Worm (Caenorhabditis elegans): ENCODE measurements around the gene H12C20.7.
A peak's percentile ranks its signal among the peaks of the same experiment; 100 is the strongest.

Gene H12C20.7

DNA sequence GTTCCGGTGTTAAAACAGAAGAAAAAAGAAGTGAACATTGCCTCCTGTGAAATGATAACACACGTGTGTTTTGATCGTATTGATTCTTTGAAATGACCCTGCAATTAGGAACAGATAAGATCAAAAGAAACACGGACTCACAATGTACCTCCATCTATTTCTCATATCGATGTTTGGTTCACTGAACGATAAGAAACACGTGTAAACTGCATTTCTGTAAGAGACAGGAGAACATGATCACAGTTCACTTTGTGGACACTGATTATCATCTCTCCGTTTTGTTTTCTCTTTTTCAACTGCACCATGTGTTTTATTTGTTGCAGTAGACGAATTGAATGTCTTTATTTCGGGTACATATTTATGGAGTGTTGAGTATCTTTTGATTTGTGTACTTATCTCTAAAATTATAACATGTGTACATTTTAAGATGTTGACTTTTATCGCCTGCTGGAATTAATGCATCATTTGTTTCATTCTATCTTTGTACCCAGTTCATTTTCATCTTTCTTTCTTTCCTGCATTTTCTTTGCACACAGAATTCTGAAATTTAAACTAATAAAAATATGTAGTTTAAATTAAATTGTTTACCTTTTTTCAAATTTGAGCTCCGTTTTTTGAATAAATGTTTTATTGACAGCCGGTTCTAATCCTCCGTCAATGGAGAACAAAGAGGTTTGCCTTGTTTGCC, at the start of gene H12C20.7, which contains the start of gene nhr-68 (continued):
- TF ChIP-seq mep-1 (tag; optimal IDR thresholded peaks at IDR 0.05) (peak; percentile 85), nhr-111 (GFP tag; optimal IDR thresholded peaks at IDR 0.05) (no peak), nhr-102 (tag; optimal IDR thresholded peaks at IDR 0.05) (peak; percentile 97), attf-4 (tag; optimal IDR thresholded peaks at IDR 0.05) (no peak), ceh-44 (GFP tag; IDR thresholded peaks at IDR 0.05) (no peak), arid-1 (GFP tag; conservative IDR thresholded peaks at IDR 0.05) (peak; percentile 54; the same call in 1 of the 2 replicates), D1046.2 (GFP tag; IDR thresholded peaks at IDR 0.05) (peak; percentile 44; the same call in 1 of the 2 replicates), T26A8.4 (GFP tag; IDR thresholded peaks at IDR 0.05) (peak; percentile 89), lin-39 (tag; optimal IDR thresholded peaks at IDR 0.05) (no peak), madf-5 (GFP tag; IDR thresholded peaks at IDR 0.05) (no peak), nhr-48 (tag; optimal IDR thresholded peaks at IDR 0.05) (peak; percentile 99), vab-7 (GFP tag; IDR thresholded peaks at IDR 0.05) (no peak), aha-1 (tag) (peak; percentile 99), lim-7 (GFP tag; IDR thresholded peaks at IDR 0.05) (no peak), zfp-3 (GFP tag; conservative IDR thresholded peaks at IDR 0.05) (peak; percentile 86), zag-1 (tag; optimal IDR thresholded peaks at IDR 0.05) (no peak), ctbp-1 (GFP tag; IDR thresholded peaks at IDR 0.05) (peak; percentile 70), dmd-8 (GFP tag; IDR thresholded peaks at IDR 0.05) (0 out of 2 replicates have a peak, but pooled peaks have one; percentile 26), unc-39 (tag; optimal IDR thresholded peaks at IDR 0.05) (no peak), saeg-2 (GFP tag; IDR thresholded peaks at IDR 0.05) (peak; percentile 96), aly-2 (tag; optimal IDR thresholded peaks at IDR 0.05) (no peak), mxl-2 (GFP tag; conservative IDR thresholded peaks at IDR 0.05) (peak; percentile 75), nhr-42 (GFP tag; IDR thresholded peaks at IDR 0.05) (peak; percentile 86; the same call in 1 of the 2 replicates), fos-1 (tag; optimal IDR thresholded peaks at IDR 0.05) (peak; percentile 21), nhr-10 (tag; optimal IDR thresholded peaks at IDR 0.05) (peak; percentile 99), unc-62 (GFP tag; optimal IDR thresholded peaks at IDR 0.05 in 1 of 2) (peak in 1 of 2 experiments; percentile 99), unc-62 (tag; optimal IDR thresholded peaks at IDR 0.05) (no peak), hlh-11 (tag; optimal IDR thresholded peaks at IDR 0.05) (peak; percentile 99), hmg-1.1 (GFP tag; IDR thresholded peaks at IDR 0.05) (no peak), dve-1 (tag; optimal IDR thresholded peaks at IDR 0.05; ENCODE audit: insufficient read depth) (peak; percentile 99), tag-97 (GFP tag; IDR thresholded peaks at IDR 0.05) (no peak), ceh-20 (GFP tag; IDR thresholded peaks at IDR 0.05) (peak; percentile 94), rbr-2 (tag; optimal IDR thresholded peaks at IDR 0.05) (peak; percentile 38), dmd-9 (GFP tag; IDR thresholded peaks at IDR 0.05) (0 out of 2 replicates have a peak, but pooled peaks have one; percentile 23), madf-9 (GFP tag; conservative IDR thresholded peaks at IDR 0.05) (peak; percentile 56; the same call in 1 of the 2 replicates), spr-3 (GFP tag; optimal IDR thresholded peaks at IDR 0.05) (no peak), skn-1 (tag; optimal IDR thresholded peaks at IDR 0.05) (no peak), nhr-77 (tag; optimal IDR thresholded peaks at IDR 0.05) (peak; percentile 88), egl-43 (GFP tag; IDR thresholded peaks at IDR 0.05) (no peak), R02D3.7 (tag; optimal IDR thresholded peaks at IDR 0.05) (no peak), cey-2 (tag; optimal IDR thresholded peaks at IDR 0.05; ENCODE audit: borderline replicate concordance, insufficient read depth) (peak; percentile 96), ceh-82 (tag; optimal IDR thresholded peaks at IDR 0.05) (no peak), snpc-4 (tag; optimal IDR thresholded peaks at IDR 0.05) (no peak), mdt-29 (GFP tag; IDR thresholded peaks at IDR 0.05) (peak; percentile 90), Y75B8A.6 (GFP tag; IDR thresholded peaks at IDR 0.05) (0 out of 2 replicates have a peak, but pooled peaks have one; percentile 42), gei-8 (GFP tag; optimal IDR thresholded peaks at IDR 0.05) (peak; percentile 98), ces-1 (GFP tag; optimal IDR thresholded peaks at IDR 0.05) (no peak), daf-19 (GFP tag; conservative IDR thresholded peaks at IDR 0.05) (0 out of 2 replicates have a peak, but pooled peaks have one; percentile 40), T20F7.1 (GFP tag; optimal IDR thresholded peaks at IDR 0.05) (peak; percentile 84), egl-27 (tag; optimal IDR thresholded peaks at IDR 0.05) (no peak), F26F4.8 (GFP tag; conservative IDR thresholded peaks at IDR 0.05) (no peak)

Measured in whole organism, L4 larva.